Fruit fly (Drosophila melanogaster) whole organism, pupa: ENCODE results near the gene Gyc89Da.

Experiments used
- CG10348 ChIP-seq: fragments of 200-800 bp; sonication (Bioruptor generic); IDR thresholded peaks from 2 replicates; pipeline ENCODE4 v1.3.6; 2022; ENCODE audit warnings: missing biosample characterization, missing genetic modification characterization
- CG13204 ChIP-seq: fragments of 200-800 bp; sonication (Bioruptor generic); optimal IDR thresholded peaks from 2 replicates; lab custom pipeline; 2018; ENCODE audit warnings: missing biosample characterization, mild to moderate bottlenecking, missing genetic modification characterization, moderate library complexity
- CG14655 ChIP-seq: fragments of 200-800 bp; sonication (Bioruptor generic); optimal IDR thresholded peaks from 3 replicates; lab custom pipeline; 2017; ENCODE audit warnings: mild to moderate bottlenecking, missing biosample characterization, missing genetic modification reagents, missing genetic modification characterization
- CG32121 ChIP-seq: fragments of 200-800 bp; sonication (Bioruptor generic); IDR thresholded peaks from 2 replicates; pipeline ENCODE4 v1.3.6; 2022; ENCODE audit warnings: missing biosample characterization, missing genetic modification characterization
- D1 ChIP-seq: fragments of 200-800 bp; sonication (Bioruptor generic); optimal IDR thresholded peaks from 2 replicates; lab custom pipeline; 2018; ENCODE audit warnings: missing biosample characterization, mild to moderate bottlenecking, missing genetic modification characterization, moderate library complexity
- Ets98B ChIP-seq: fragments of 200-800 bp; sonication (Bioruptor generic); IDR thresholded peaks from 2 replicates; pipeline ENCODE4 v1.3.6; 2022; ENCODE audit warnings: missing biosample characterization, missing genetic modification characterization
- Pif1A ChIP-seq: fragments of 200-800 bp; sonication (Bioruptor generic); optimal IDR thresholded peaks from 3 replicates; lab custom pipeline; 2016; ENCODE audit warnings: missing biosample characterization, missing genetic modification characterization
- gl ChIP-seq: fragments of 200-800 bp; sonication (Bioruptor generic); optimal IDR thresholded peaks from 2 replicates; lab custom pipeline; 2018; ENCODE audit warnings: missing biosample characterization, mild to moderate bottlenecking, missing genetic modification characterization
- rn ChIP-seq: fragments of 200-800 bp; sonication (Bioruptor generic); IDR thresholded peaks from 2 replicates; pipeline ENCODE4 v1.3.6; 2022; ENCODE audit warnings: missing biosample characterization, missing genetic modification characterization

DNA sequence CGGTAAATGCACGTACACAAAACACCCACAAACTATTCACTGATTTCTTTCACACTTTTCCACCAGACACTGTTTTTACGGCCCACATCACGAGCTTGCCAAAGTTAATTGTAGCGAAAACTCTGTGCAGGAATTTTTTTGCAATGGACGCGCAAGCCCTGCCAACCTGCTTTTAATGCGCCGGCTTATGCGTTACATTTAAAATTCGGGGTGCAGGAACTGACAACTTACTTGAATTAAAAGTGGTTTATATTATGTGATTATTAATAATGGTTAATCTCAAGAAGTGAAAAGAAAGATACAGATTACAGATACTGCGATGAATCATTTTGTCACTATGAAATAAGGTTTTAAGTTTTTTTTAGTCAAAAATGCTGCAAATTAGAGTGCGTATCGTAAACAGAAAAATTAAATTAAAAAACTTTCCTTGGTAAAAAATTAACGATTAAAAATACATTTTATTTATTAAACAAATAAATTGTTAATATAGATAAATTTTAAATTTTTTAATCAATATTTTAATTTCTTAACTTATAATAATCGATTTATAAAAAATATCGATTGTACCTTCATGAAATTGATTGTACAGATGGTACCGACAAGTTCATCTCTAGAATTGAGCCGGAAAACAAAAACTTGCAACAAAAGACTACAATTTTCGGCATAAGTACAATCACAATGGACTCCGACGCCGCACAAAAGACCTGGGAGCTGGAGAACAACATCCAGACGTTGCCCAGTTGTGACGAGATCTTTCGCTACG is 2.7 kb upstream of the Gyc89Da start, which contains the start of the genes CG42232 and CSN5:
- TF ChIP-seq CG14655 (GFP tag; lab: Kevin White, UChicago) (no peak), Ets98B (no peak), gl (tag; lab: Kevin White, UChicago) (no peak), CG32121 (no peak), CG13204 (no peak), Pif1A (GFP tag; lab: Kevin White, UChicago) (no peak), rn (GFP tag; lab: Robert Waterston, UW) (no peak), D1 (tag; lab: Kevin White, UChicago) (no peak), CG10348 (GFP tag; lab: Robert Waterston, UW) (no peak)
